Worm (Caenorhabditis elegans) whole organism, mixed stage, embryonic: ENCODE data around the gene C16C8.25.

Experiments used
- bed-3 ChIP-seq: fragments of 200-800 bp; sonication (Bioruptor generic); optimal IDR thresholded peaks from 3 replicates; lab custom pipeline; 2018; ENCODE audit warnings: mild to moderate bottlenecking, missing genetic modification characterization, moderate library complexity, missing compliant biosample characterization
- blmp-1 ChIP-seq: fragments of 150-350 bp; optimal IDR thresholded peaks from 2 replicates; lab custom pipeline; 2014; ENCODE audit warnings: missing biosample characterization, missing genetic modification characterization
- ceh-39 ChIP-seq: fragments of 150-350 bp; optimal IDR thresholded peaks from 2 replicates; lab custom pipeline; 2014; ENCODE audit warnings: missing biosample characterization, missing genetic modification characterization
- ceh-43 ChIP-seq: fragments of 200-800 bp; sonication (Bioruptor generic); optimal IDR thresholded peaks from 2 replicates; lab custom pipeline; 2018; ENCODE audit warnings: mild to moderate bottlenecking, missing genetic modification characterization, moderate library complexity, missing compliant biosample characterization
- ceh-83 ChIP-seq: fragments of 200-800 bp; sonication (Bioruptor generic); optimal IDR thresholded peaks from 2 replicates; lab custom pipeline; 2018; ENCODE audit warnings: mild to moderate bottlenecking, missing genetic modification characterization, missing compliant biosample characterization
- ces-1 ChIP-seq: fragments of 150-350 bp; optimal IDR thresholded peaks from 2 replicates; lab custom pipeline; 2014; ENCODE audit warnings: missing biosample characterization, missing genetic modification reagents, missing genetic modification characterization
- cnd-1 ChIP-seq: fragments of 200-800 bp; sonication (Bioruptor generic); optimal IDR thresholded peaks from 2 replicates; lab custom pipeline; 2018; ENCODE audit warnings: mild to moderate bottlenecking, missing genetic modification characterization, missing compliant biosample characterization
- drap-1 ChIP-seq: fragments of 200-800 bp; sonication (Bioruptor generic); optimal IDR thresholded peaks from 3 replicates; lab custom pipeline; 2018; ENCODE audit warnings: mild to moderate bottlenecking, missing genetic modification characterization, missing compliant biosample characterization
- elt-1 ChIP-seq: sonication (generic microtip); optimal IDR thresholded peaks from 2 replicates; lab custom pipeline; 2017; ENCODE audit warnings: missing genetic modification characterization, mild to moderate bottlenecking, missing compliant biosample characterization, antibody characterized with exemption, moderate library complexity, borderline replicate concordance; ENCODE audit not compliant: insufficient read depth
- elt-3 ChIP-seq: fragments of 150-350 bp; optimal IDR thresholded peaks from 2 replicates; lab custom pipeline; 2014; ENCODE audit warnings: missing biosample characterization, missing genetic modification characterization
- hlh-1 ChIP-seq: fragments of 150-350 bp; optimal IDR thresholded peaks from 2 replicates; lab custom pipeline; 2014; ENCODE audit warnings: missing biosample characterization, missing genetic modification reagents, missing genetic modification characterization
- lin-13 ChIP-seq: fragments of 150-350 bp; optimal IDR thresholded peaks from 2 replicates; lab custom pipeline; 2014; ENCODE audit warnings: missing biosample characterization, missing genetic modification characterization
- lin-32 ChIP-seq: fragments of 200-800 bp; sonication (Bioruptor generic); optimal IDR thresholded peaks from 2 replicates; lab custom pipeline; 2018; ENCODE audit warnings: mild to moderate bottlenecking, missing genetic modification characterization, missing compliant biosample characterization
- mls-2 ChIP-seq: sonication (generic microtip); optimal IDR thresholded peaks from 2 replicates; lab custom pipeline; 2016; ENCODE audit warnings: mild to moderate bottlenecking, missing genetic modification characterization, moderate library complexity, missing compliant biosample characterization
- nhr-12 ChIP-seq: fragments of 150-350 bp; optimal IDR thresholded peaks from 2 replicates; lab custom pipeline; 2014; ENCODE audit warnings: missing biosample characterization, missing genetic modification characterization
- nhr-2 ChIP-seq: fragments of 150-350 bp; optimal IDR thresholded peaks from 2 replicates; lab custom pipeline; 2014; ENCODE audit warnings: missing biosample characterization, missing genetic modification characterization
- nhr-76 ChIP-seq: sonication (generic microtip); optimal IDR thresholded peaks from 2 replicates; lab custom pipeline; 2017; ENCODE audit warnings: missing biosample characterization, missing genetic modification characterization
- pha-4 ChIP-seq: fragments of 150-350 bp; optimal IDR thresholded peaks from 2 replicates; lab custom pipeline; 2018; ENCODE audit warnings: missing biosample characterization, missing genetic modification reagents, missing genetic modification characterization
- sem-2 ChIP-seq: fragments of 200-800 bp; sonication (Bioruptor generic); optimal IDR thresholded peaks from 2 replicates; lab custom pipeline; 2018; ENCODE audit warnings: mild to moderate bottlenecking, missing genetic modification characterization, missing compliant biosample characterization
- snpc-4 ChIP-seq: fragments of 150-350 bp; optimal IDR thresholded peaks from 2 replicates; lab custom pipeline; 2014; ENCODE audit warnings: missing biosample characterization, missing genetic modification characterization
- sptf-1 ChIP-seq: sonication (generic microtip); optimal IDR thresholded peaks from 2 replicates; lab custom pipeline; 2017; ENCODE audit warnings: mild to moderate bottlenecking, missing genetic modification characterization, moderate library complexity, missing compliant biosample characterization
- tbx-8 ChIP-seq: fragments of 200-800 bp; sonication (Bioruptor generic); optimal IDR thresholded peaks from 2 replicates; lab custom pipeline; 2018; ENCODE audit warnings: mild to moderate bottlenecking, missing genetic modification characterization, moderate library complexity, missing compliant biosample characterization
- unc-120 ChIP-seq: sonication (generic microtip); optimal IDR thresholded peaks from 2 replicates; lab custom pipeline; 2017; ENCODE audit warnings: missing genetic modification characterization, missing compliant biosample characterization; ENCODE audit not compliant: poor library complexity, severe bottlenecking

The C16C8.25 gene

DNA sequence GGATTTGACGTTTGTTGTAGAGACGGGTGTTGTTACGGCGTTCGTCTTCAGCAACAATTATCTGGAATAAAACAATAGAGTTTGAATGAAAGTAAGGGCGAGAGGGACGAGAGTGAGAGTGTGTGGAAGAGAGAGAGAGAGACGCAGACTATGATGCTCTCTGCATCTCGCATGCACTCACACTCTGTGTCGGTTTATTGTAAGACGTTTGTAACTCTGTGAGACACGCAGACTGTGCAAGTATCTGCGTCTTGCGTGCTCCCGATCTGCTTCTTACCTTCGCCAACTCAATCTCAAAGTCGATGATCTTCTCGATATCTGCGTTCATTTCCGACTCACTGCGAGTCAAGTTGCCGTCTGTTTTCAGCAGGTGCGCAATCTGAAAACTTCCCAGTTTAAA lies 26.1 kb upstream of the C16C8.25 start:
- no peak for TF ChIP-seq sptf-1 (tag; lab: Kevin White, UChicago)
- no peak for TF ChIP-seq tbx-8 (GFP tag; lab: Kevin White, UChicago)
- TF ChIP-seq mls-2 (tag; lab: Kevin White, UChicago) = no peak
- no peak for TF ChIP-seq sem-2 (GFP tag; lab: Kevin White, UChicago)
- TF ChIP-seq lin-32 (GFP tag; lab: Kevin White, UChicago) = no peak
- TF ChIP-seq nhr-2 (tag; lab: Kevin White, UChicago) = no peak
- no peak for TF ChIP-seq elt-1

DNA sequence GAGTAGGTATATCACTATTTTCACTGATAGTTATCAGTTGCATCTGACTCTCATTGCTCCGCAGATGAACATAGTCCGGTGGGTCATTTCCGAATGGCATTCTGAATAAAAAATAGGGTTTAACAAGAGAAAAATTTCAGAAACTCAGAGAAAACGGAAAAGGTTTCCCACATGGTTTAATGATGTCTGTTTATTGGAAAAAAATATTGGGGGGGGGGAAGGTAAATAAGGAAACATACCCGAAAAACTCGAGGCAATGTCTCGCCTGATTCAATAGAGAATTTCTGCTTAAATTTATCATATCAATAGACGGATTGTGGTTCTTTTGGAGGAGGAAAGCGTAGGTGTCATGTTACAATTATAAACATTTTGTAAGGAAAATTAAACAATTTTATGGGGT lies 23.6 kb upstream of the C16C8.25 start, which contains the start of gene nep-11:
TSS of gene nep-11 (minus strand) at position 101 of the 400 bp plus-strand sequence.
- TF ChIP-seq lin-13 (tag; lab: Kevin White, UChicago) = no peak

DNA sequence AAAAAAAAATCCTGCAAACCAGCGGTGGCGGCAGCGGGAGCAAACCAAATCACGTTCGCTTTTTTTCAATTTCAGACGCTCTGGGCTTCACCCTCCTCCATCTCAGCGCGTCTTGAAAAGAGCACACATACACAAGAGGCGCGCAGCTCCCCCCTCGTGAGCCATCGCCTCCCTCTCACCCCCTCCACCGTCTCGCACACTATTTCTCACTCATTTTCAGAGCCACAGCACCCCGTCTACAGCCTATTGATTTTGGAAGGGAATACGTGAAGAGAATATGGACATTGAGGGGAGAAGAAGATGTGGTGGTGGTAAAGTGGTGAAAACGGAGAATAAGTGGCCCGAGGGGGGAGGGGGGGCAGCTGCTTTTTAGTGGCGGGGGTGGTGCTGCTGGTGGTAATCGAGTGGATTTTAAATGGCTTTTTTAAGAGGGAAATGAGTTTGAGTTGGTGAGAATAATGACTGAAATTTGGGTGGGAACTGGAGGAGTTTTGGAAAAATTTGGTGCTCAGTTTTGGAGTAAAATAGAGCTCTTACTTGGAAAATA lies 20.8 kb upstream of the C16C8.25 start:
- TF ChIP-seq ces-1 (GFP tag; lab: Kevin White, UChicago) (peak; percentile 71), sptf-1 (tag; lab: Kevin White, UChicago) (peak; percentile 16), ceh-83 (GFP tag; lab: Kevin White, UChicago) (no peak), ceh-39 (no peak), unc-120 (tag; lab: Kevin White, UChicago) (no peak)

DNA sequence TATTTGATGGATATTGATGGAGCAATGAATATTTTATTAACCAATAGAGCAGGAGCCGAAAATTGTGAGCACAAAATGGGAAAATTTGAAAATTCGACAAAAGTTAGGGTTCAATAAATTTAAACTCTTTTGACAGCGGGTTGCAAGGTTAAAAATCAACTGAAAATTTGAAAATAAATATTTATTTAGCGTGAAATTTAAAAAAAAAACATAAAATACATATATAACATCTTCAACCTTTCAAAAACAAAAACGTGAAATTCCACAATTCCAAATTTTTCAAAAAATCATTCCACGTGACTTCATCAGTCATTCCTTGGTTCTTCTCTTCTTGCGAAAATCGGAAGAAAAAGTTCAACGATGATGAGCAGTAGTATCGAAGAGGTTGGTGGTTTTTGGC lies 19.6 kb upstream of the C16C8.25 start, which contains the start of gene C16C8.18:
TSS of gene C16C8.18 (plus strand) at position 301 of the 400 bp plus-strand sequence.
- no peak for TF ChIP-seq hlh-1
- no peak for TF ChIP-seq ceh-83 (GFP tag; lab: Kevin White, UChicago)
- TF ChIP-seq snpc-4 (tag; lab: Kevin White, UChicago) = no peak
- no peak for TF ChIP-seq nhr-76
- TF ChIP-seq bed-3 = no peak
- no peak for TF ChIP-seq blmp-1
- no peak for TF ChIP-seq sem-2 (GFP tag; lab: Kevin White, UChicago)
- no peak for TF ChIP-seq mls-2 (tag; lab: Kevin White, UChicago)
- TF ChIP-seq lin-13 (tag; lab: Kevin White, UChicago) = no peak
- TF ChIP-seq elt-1 = no peak
- TF ChIP-seq cnd-1 (tag; lab: Kevin White, UChicago) = no peak
- no peak for TF ChIP-seq pha-4 (tag; lab: Kevin White, UChicago)
- TF ChIP-seq drap-1 (GFP tag; lab: Kevin White, UChicago) = no peak
- TF ChIP-seq ceh-43 (GFP tag; lab: Kevin White, UChicago) = no peak

DNA sequence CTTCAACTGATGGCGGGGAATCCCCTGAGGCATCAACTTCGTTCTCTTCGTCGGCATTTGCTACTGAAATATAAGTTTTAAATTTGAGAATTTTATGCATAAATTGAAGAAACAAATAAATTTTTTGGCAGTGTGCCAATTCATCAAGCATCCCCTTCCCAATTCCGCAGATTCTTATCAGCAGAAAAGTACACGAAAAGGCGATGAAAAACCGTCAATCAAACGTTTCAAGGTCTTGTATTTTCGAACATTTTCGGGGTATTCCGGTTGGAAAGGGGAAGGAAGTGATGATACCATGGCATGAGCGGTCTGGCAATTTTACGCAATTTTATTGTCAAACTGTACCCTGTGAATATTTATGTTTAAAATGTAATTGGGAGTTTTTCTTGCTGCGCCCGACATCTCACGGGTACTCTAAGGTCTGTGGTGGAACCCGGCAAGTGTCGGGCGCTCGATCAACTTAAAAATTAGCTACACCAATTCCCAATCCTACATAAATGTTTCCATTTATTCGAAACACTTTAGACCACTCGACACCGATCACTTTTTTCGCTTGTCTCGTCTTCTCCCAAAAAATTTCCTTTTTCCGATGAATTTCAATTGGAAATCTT lies 14.0 kb upstream of the C16C8.25 start:
- TF ChIP-seq nhr-12 (tag; lab: Kevin White, UChicago) (no peak), mls-2 (tag; lab: Kevin White, UChicago) (no peak), cnd-1 (tag; lab: Kevin White, UChicago) (no peak)
- TF ChIP-seq, all 35 proteins: peak for 0

DNA sequence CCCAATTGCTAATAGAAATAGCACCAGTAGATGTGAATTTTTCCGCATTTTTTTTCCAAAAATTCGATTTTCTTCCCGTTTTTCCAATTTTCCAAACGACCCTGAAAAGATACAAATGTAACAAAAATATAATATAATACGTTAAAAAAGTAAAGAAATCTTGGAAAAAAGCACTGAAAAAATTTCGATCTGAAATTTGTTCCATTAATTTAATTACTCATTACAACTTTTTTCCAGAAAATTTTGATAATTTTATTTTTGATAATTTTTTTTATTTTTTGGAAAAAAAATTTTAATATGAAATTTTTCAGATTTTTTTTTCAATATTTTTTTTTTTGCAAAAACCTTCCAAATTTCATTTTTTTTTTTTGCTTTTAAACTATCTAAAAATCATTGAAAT lies 12.6 kb upstream of the C16C8.25 start, which contains the start of gene skpo-2:
TSS of gene skpo-2 (minus strand) at position 101 of the 400 bp plus-strand sequence.
- no peak for TF ChIP-seq ceh-43 (GFP tag; lab: Kevin White, UChicago)
- TF ChIP-seq sptf-1 (tag; lab: Kevin White, UChicago) = no peak
- no peak for TF ChIP-seq drap-1 (GFP tag; lab: Kevin White, UChicago)
- no peak for TF ChIP-seq snpc-4 (tag; lab: Kevin White, UChicago)
- TF ChIP-seq, all 35 proteins: peak for 0

DNA sequence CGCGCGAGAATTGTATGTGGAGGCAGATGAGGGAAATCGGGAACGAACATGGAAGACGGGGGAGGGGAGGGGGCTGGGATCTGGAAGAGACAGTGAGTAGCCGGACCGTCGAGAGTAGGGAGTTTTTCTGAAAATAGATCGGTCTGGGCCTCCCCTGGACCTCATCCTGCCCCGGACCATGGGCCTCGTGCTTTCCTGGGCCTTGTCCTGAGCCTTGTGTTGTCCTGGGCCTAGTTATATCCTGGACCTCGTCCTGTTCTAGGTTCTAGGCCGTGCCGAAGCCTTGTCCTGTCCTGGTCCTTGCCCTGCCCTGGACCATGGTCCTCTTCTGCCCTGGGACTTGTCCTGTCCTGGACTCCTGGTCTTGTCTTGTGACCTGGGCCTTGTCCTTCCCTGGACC lies 11.6 kb upstream of the C16C8.25 start:
- TF ChIP-seq ceh-83 (GFP tag; lab: Kevin White, UChicago) = peak; percentile 33
- no peak for TF ChIP-seq elt-3 (tag; lab: Kevin White, UChicago)
- no peak for TF ChIP-seq unc-120 (tag; lab: Kevin White, UChicago)
- TF ChIP-seq ces-1 (GFP tag; lab: Kevin White, UChicago) = no peak
